Fruit fly (Drosophila melanogaster): Measurements from ENCODE around the gene nAChRbeta2.
A peak's percentile ranks its signal among the peaks of the same experiment; 100 is the strongest.

nAChRbeta2 gene

DNA sequence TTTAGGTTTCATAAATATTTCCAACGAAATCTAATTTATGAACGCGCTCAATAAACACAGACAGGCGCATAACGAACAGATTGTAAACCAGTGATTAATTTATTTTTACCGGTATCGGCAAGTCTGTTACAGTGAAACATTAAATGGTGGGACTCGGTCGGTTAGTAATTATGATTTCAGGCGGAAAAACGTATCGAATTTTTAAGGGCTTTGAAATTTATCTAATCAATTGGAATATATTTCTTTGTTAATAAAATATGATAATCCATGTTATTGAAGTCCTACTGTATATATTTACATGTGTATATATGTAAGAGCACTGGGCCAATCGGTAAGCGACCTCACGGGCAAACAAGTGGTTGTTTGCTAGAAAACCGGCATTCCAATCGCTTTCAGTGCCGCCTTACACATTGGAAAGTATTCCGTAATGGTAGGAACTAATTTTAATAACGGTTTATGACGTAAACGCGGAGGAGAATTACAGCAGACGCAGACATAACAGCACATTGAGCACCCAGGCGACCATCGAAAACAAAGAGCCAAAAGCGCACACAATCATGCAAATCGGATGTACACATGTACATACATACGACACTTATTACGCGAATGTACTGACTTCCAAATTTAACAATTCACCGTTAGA is 28.2 kb upstream of the nAChRbeta2 start (continued):
- peak; percentile 89 for TF ChIP-seq CG1233 (GFP tag; optimal IDR thresholded peaks at IDR 0.05)
- TF ChIP-seq Adf1 (GFP tag; IDR thresholded peaks at IDR 0.05) = peak; percentile 79
- peak; percentile 95 for TF ChIP-seq bowl (GFP tag; IDR thresholded peaks at IDR 0.05)
- TF ChIP-seq CG12659 (GFP tag; optimal IDR thresholded peaks at IDR 0.05) = peak; percentile 97
- peak; percentile 54 for TF ChIP-seq CG6683 (GFP tag; optimal IDR thresholded peaks at IDR 0.05)
- TF ChIP-seq Dp (GFP tag; optimal IDR thresholded peaks at IDR 0.05) = peak; percentile 1
- TF ChIP-seq Antp (GFP tag; optimal IDR thresholded peaks at IDR 0.05) = peak; percentile 66
- peak; percentile 98 for TF ChIP-seq CG2120 (GFP tag; optimal IDR thresholded peaks at IDR 0.05)
- peak; percentile 93 for TF ChIP-seq CG32772 (GFP tag; IDR thresholded peaks at IDR 0.05)
- peak; percentile 82 for TF ChIP-seq fd64A (GFP tag; optimal IDR thresholded peaks at IDR 0.05)
- no peak for TF ChIP-seq Doc3 (GFP tag; IDR thresholded peaks at IDR 0.05; ENCODE audit: partially characterized antibody)
- peak; percentile 57 for TF ChIP-seq shn (GFP tag; optimal IDR thresholded peaks at IDR 0.05)
- TF ChIP-seq Ravus (GFP tag; IDR thresholded peaks at IDR 0.05) = peak; percentile 89
- TF ChIP-seq CG1832 (GFP tag; optimal IDR thresholded peaks at IDR 0.05) = no peak
- TF ChIP-seq CG5245 (GFP tag; optimal IDR thresholded peaks at IDR 0.05) = peak; percentile 87
- peak; percentile 78 for TF ChIP-seq Bdp1 (GFP tag; optimal IDR thresholded peaks at IDR 0.05)
- peak; percentile 84 for TF ChIP-seq tio (GFP tag; optimal IDR thresholded peaks at IDR 0.05)
- no peak; the same call in 1 of the 2 replicates for TF ChIP-seq CG31441 (GFP tag; IDR thresholded peaks at IDR 0.05)
- peak; percentile 87 for TF ChIP-seq Hr3 (GFP tag; optimal IDR thresholded peaks at IDR 0.05)
- peak; percentile 81 for TF ChIP-seq repo (GFP tag; optimal IDR thresholded peaks at IDR 0.05)
- TF ChIP-seq CG13123 (GFP tag; optimal IDR thresholded peaks at IDR 0.05) = peak; percentile 89
- peak; percentile 96 for TF ChIP-seq H2.0 (GFP tag; IDR thresholded peaks at IDR 0.05)
- peak; percentile 91 for TF ChIP-seq Asciz (GFP tag; optimal IDR thresholded peaks at IDR 0.05)
- peak; percentile 95 for TF ChIP-seq Hsf (GFP tag; optimal IDR thresholded peaks at IDR 0.05)
- TF ChIP-seq CG9437 (GFP tag; optimal IDR thresholded peaks at IDR 0.05) = peak; percentile 87
- TF ChIP-seq PHDP (tag; optimal IDR thresholded peaks at IDR 0.05) = peak; percentile 97
- TF ChIP-seq Dip2 (GFP tag; IDR thresholded peaks at IDR 0.05) = no peak
- TF ChIP-seq en (GFP tag; optimal IDR thresholded peaks at IDR 0.05) = peak; percentile 47
- peak; percentile 91 for TF ChIP-seq Meics (GFP tag; optimal IDR thresholded peaks at IDR 0.05)
- peak; percentile 85 for TF ChIP-seq aop (GFP tag; IDR thresholded peaks at IDR 0.05)
- no peak for TF ChIP-seq CG15601 (tag; optimal IDR thresholded peaks at IDR 0.05)
- TF ChIP-seq CG32767 (GFP tag; IDR thresholded peaks at IDR 0.05) = peak; percentile 92
- TF ChIP-seq CG12155 (GFP tag; optimal IDR thresholded peaks at IDR 0.05) = peak; percentile 92
- TF ChIP-seq jumu (GFP tag; optimal IDR thresholded peaks at IDR 0.05) = peak; percentile 62
- TF ChIP-seq CG4404 (GFP tag; IDR thresholded peaks at IDR 0.05) = peak; percentile 81
- TF ChIP-seq Max (GFP tag; optimal IDR thresholded peaks at IDR 0.05) = peak; percentile 84
- TF ChIP-seq btn (GFP tag; optimal IDR thresholded peaks at IDR 0.05) = peak; percentile 21
- TF ChIP-seq klu (GFP tag; IDR thresholded peaks at IDR 0.05) = peak; percentile 88
- TF ChIP-seq gce (GFP tag; IDR thresholded peaks at IDR 0.05) = peak; percentile 92
- peak; percentile 83 for TF ChIP-seq peb (GFP tag; IDR thresholded peaks at IDR 0.05)
- TF ChIP-seq CG11696 (GFP tag; IDR thresholded peaks at IDR 0.05) = peak; percentile 90
- TF ChIP-seq ranshi (GFP tag; IDR thresholded peaks at IDR 0.05) = peak; percentile 94
- peak; percentile 76 for TF ChIP-seq emc (GFP tag; optimal IDR thresholded peaks at IDR 0.05)
- TF ChIP-seq schlank (tag; optimal IDR thresholded peaks at IDR 0.05) = peak; percentile 83
- TF ChIP-seq Lhr (GFP tag; optimal IDR thresholded peaks at IDR 0.05) = no peak
- TF ChIP-seq Elba2 (GFP tag; optimal IDR thresholded peaks at IDR 0.05) = no peak
- TF ChIP-seq cwo (GFP tag; optimal IDR thresholded peaks at IDR 0.05) = no peak
- TF ChIP-seq Drgx (GFP tag; IDR thresholded peaks at IDR 0.05) = peak; percentile 95
- peak; percentile 96 for TF ChIP-seq Sox102F (GFP tag; optimal IDR thresholded peaks at IDR 0.05)
- TF ChIP-seq CG1647 (GFP tag; optimal IDR thresholded peaks at IDR 0.05) = peak; percentile 86
- TF ChIP-seq HLH4C (GFP tag; IDR thresholded peaks at IDR 0.05; ENCODE audit: partially characterized antibody) = no peak
